Fruit fly (Drosophila melanogaster) whole organism, pupa: ENCODE data around the gene CG13842.

Source experiments
- CG12605 ChIP-seq: fragments of 200-800 bp; sonication (Bioruptor generic); IDR thresholded peaks from 2 replicates; pipeline ENCODE4 v1.3.6; 2022; ENCODE audit warnings: missing biosample characterization, missing genetic modification characterization
- CG15710 ChIP-seq: fragments of 200-800 bp; sonication (Bioruptor generic); optimal IDR thresholded peaks from 2 replicates; lab custom pipeline; 2018; ENCODE audit warnings: missing biosample characterization, mild to moderate bottlenecking, missing genetic modification characterization, moderate library complexity
- CG34367 ChIP-seq: fragments of 200-800 bp; sonication (Bioruptor generic); optimal IDR thresholded peaks from 2 replicates; lab custom pipeline; 2018; ENCODE audit warnings: missing biosample characterization, mild to moderate bottlenecking, missing genetic modification characterization
- EcR ChIP-seq: fragments of 200-800 bp; sonication (Bioruptor generic); optimal IDR thresholded peaks from 3 replicates; lab custom pipeline; 2019; ENCODE audit warnings: missing biosample characterization, missing genetic modification characterization, mild to moderate bottlenecking, moderate library complexity, missing genetic modification reagents
- Pif1B ChIP-seq: fragments of 200-800 bp; sonication (Bioruptor generic); optimal IDR thresholded peaks from 3 replicates; lab custom pipeline; 2016; ENCODE audit warnings: missing biosample characterization, missing genetic modification characterization
- Snoo ChIP-seq: fragments of 200-800 bp; sonication (Bioruptor generic); optimal IDR thresholded peaks from 3 replicates; lab custom pipeline; 2017; ENCODE audit warnings: missing biosample characterization, mild to moderate bottlenecking, missing genetic modification characterization, inconsistent platforms
- fd96Ca ChIP-seq: fragments of 200-800 bp; sonication (Bioruptor generic); IDR thresholded peaks from 3 replicates; pipeline ENCODE4 v1.3.6; 2022; ENCODE audit warnings: missing biosample characterization, missing genetic modification characterization
- gl ChIP-seq: fragments of 200-800 bp; sonication (Bioruptor generic); optimal IDR thresholded peaks from 2 replicates; lab custom pipeline; 2018; ENCODE audit warnings: missing biosample characterization, mild to moderate bottlenecking, missing genetic modification characterization
- rn ChIP-seq: fragments of 200-800 bp; sonication (Bioruptor generic); IDR thresholded peaks from 2 replicates; pipeline ENCODE4 v1.3.6; 2022; ENCODE audit warnings: missing biosample characterization, missing genetic modification characterization

dm6 chr3R:22664274-22664673, 42.8 kb downstream of the CG13842 start:
- TF ChIP-seq EcR (no peak), CG34367 (tag; lab: Kevin White, UChicago) (peak; percentile 17), gl (tag; lab: Kevin White, UChicago) (no peak), CG12605 (peak; percentile 57), fd96Ca (GFP tag; lab: Robert Waterston, UW) (peak; percentile 90), Snoo (tag; lab: Kevin White, UChicago) (no peak), CG15710 (tag; lab: Kevin White, UChicago) (peak; percentile 14), rn (GFP tag; lab: Robert Waterston, UW) (peak; percentile 51; the same call in 1 of the 2 replicates), Pif1B (GFP tag; lab: Kevin White, UChicago) (peak; percentile 23)
